Fruit fly (Drosophila melanogaster): ENCODE results near the gene gogo.

gogo gene

DNA sequence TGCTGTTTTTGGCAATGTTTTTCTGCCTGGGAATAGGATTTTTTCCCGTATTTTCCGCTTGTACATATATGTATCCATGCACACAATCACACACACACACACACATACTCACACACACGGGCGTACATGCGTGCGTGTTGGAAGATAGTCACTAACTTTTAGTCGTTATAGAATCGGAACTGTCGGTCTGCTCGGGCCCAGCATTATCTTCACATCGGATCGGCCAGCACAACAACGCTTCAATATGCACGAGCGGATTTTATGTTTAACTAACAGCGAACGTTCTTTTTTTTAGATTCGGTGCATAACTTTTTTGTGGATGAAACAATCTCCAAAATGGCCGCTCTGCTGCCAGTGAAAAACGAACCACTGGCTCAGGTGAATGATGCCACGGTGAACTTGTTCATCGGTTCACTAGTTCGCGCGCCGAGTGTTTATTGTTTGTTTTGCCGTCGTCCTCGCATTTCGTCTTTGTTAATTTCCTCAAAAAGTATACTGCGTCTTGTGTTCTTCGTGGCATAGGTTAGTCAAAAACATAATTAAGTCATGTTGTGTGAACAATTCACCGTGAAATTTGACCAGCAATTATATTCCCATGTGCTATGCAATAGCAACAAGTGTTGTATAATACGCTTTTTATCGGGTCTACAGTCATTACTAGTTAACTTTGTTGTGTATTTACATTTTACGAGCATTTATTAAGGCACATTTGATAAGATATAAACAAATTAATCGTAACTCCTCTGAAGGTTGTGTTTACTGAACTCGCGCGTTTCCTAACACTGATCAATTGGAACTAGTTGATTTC, 53.6 kb downstream of the gogo start, which contains the start of the genes CG6951 and CG17233:
TSS of gene CG6951 (plus strand) at position 105 of the 808 bp plus-strand sequence.
TSS of gene CG17233 (minus strand) at position 741 of the 808 bp plus-strand sequence.
- no peak for TF ChIP-seq rn (GFP tag; IDR thresholded peaks at IDR 0.05)
- TF ChIP-seq Pif1A (GFP tag; optimal IDR thresholded peaks at IDR 0.05) = no peak
- TF ChIP-seq D1 (tag; optimal IDR thresholded peaks at IDR 0.05) = no peak
- no peak for TF ChIP-seq Pif1B (GFP tag; optimal IDR thresholded peaks at IDR 0.05)
- TF ChIP-seq CG32121 (GFP tag; IDR thresholded peaks at IDR 0.05) = 0 out of 2 replicates have a peak, but pooled peaks have one; percentile 21
- peak; percentile 21 for TF ChIP-seq EcR (GFP tag; optimal IDR thresholded peaks at IDR 0.05)
- no peak for TF ChIP-seq CG34367 (tag; optimal IDR thresholded peaks at IDR 0.05)
- no peak for TF ChIP-seq CG15710 (tag; optimal IDR thresholded peaks at IDR 0.05)
- TF ChIP-seq CG4496 (GFP tag; IDR thresholded peaks at IDR 0.05) = 0 out of 3 replicates have a peak, but pooled peaks have one; percentile 7
- TF ChIP-seq CG9948 (tag; optimal IDR thresholded peaks at IDR 0.05) = no peak

DNA sequence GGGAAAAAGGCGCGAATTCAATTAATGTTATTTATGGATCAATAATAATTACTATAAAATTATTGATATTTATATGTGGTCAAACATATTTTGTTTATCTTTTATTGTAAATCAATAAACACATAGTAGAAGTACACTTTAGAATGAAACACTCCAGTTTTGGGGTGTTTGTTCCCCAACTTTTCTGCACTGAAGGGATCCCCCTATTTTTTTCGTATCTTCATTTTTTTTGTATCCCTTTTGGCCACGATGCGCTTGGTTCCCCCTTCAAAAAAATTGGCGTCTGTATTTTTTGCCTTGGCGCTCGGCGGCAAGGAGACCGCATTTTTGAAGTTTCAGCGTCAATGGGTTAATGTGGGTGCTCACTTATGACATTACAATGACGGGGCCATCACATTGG, 54.2 kb downstream of the gogo start, which contains the start of gene Clc:
TSS of gene Clc (plus strand) at position 301 of the 400 bp plus-strand sequence.
- TF ChIP-seq rn (GFP tag; IDR thresholded peaks at IDR 0.05) = no peak
- no peak for TF ChIP-seq CG32121 (GFP tag; IDR thresholded peaks at IDR 0.05)
- TF ChIP-seq CG8301 (tag; optimal IDR thresholded peaks at IDR 0.05) = no peak
- no peak for TF ChIP-seq fd96Ca (GFP tag; IDR thresholded peaks at IDR 0.05)
- TF ChIP-seq CG13204 (GFP tag; optimal IDR thresholded peaks at IDR 0.05) = no peak
- no peak for TF ChIP-seq EcR (GFP tag; optimal IDR thresholded peaks at IDR 0.05)
- TF ChIP-seq Pif1A (GFP tag; optimal IDR thresholded peaks at IDR 0.05) = no peak

DNA sequence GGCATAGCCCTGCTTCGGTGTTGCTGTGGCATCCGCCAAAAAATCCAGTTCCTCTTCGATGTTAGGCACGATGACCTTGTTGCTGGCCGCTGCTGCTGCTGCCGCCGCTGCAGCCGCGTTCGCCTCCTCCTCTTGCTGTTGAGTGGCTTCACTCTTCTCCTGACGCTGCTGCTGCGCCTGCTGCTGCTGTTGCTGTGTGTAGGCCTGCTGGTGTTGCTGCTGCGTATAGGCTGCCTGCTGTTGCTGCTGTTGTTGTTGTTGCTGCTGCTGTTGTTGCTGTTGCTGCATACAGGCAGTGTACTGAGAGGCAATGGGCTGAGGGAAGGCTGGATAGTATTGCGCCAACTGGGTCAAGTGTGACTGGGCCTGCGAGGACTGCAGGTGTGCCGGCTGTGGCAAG, 57.8 kb downstream of the gogo start:
- no peak for TF ChIP-seq Snoo (tag; optimal IDR thresholded peaks at IDR 0.05)
- TF ChIP-seq rn (GFP tag; IDR thresholded peaks at IDR 0.05) = no peak

DNA sequence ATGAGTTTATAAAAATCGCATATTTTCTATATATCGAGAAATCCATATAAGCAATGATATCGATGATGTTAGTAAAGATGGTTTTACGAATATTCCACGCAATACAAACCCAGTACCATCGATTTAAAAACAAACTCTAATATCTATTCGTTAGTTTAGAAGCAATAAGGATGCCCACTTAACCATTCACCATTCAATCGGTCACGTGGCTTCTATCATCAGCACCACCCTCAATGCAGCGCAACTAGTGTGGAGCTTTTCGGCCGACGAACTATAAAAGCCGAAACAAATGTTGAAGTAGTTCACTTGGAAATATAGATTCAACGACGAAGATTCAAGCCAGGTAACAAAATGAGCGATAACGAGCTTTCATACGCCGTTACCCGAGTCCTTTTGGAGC, 63.6 kb downstream of the gogo start, which contains the start of gene CG13813:
TSS of gene CG13813 (plus strand) at position 301 of the 400 bp plus-strand sequence.
- TF ChIP-seq gl (tag; optimal IDR thresholded peaks at IDR 0.05) (no peak), CG17806 (tag; optimal IDR thresholded peaks at IDR 0.05) (no peak), CG34367 (tag; optimal IDR thresholded peaks at IDR 0.05) (no peak)

DNA sequence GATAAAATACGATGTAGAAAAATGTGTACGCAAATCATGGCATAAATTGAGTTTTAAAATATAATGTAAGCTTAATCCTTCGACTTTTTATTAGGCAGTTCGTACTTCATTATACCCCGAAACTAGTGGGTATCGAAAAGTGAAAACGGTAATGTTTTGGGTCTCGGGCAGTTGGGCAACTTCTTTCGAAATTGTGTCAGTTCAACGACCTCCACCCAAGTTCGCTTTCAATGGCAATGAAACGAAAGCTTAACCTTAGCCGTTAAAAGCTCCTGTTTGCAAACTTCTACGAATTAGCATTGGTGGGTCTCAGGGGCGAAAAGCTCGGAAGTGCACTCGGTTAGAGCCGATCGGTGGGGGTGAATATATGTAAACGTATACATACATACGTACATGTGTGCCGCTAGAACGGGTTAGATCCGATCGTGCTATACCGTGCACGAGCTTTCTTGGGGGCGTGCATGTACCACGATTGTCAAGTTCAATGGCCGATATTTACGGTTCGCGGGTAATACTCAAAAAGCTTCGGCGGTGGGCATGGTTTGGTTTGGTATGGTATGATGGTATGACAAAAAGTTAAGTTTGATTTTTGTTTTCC, 64.7 kb downstream of the gogo start:
- TF ChIP-seq EcR (GFP tag; optimal IDR thresholded peaks at IDR 0.05) (peak; percentile 97), CG8301 (tag; optimal IDR thresholded peaks at IDR 0.05) (no peak)

DNA sequence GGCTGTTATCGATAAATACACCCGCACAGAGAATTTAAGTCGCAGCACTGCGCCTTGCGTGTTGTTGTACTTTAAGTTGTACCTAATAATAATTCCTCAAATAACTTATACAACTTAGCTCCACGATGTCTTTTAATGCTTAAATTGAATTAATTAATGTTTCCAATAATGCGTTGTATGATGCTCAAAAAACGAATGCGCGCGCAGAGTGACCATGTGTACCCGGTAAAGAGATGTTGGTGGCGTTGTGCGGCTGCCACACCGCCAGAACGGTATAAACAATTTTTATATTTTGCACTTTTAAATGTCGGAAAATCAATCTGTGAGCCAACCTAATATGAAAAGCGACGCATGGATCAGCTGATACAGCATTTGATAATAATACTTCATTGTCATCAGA, 68.8 kb downstream of the gogo start:
- TF ChIP-seq EcR (GFP tag; optimal IDR thresholded peaks at IDR 0.05) = no peak
- no peak for TF ChIP-seq CG8159 (tag; optimal IDR thresholded peaks at IDR 0.05)
- TF ChIP-seq CG34367 (tag; optimal IDR thresholded peaks at IDR 0.05) = no peak
- no peak for TF ChIP-seq CG4496 (GFP tag; IDR thresholded peaks at IDR 0.05)

DNA sequence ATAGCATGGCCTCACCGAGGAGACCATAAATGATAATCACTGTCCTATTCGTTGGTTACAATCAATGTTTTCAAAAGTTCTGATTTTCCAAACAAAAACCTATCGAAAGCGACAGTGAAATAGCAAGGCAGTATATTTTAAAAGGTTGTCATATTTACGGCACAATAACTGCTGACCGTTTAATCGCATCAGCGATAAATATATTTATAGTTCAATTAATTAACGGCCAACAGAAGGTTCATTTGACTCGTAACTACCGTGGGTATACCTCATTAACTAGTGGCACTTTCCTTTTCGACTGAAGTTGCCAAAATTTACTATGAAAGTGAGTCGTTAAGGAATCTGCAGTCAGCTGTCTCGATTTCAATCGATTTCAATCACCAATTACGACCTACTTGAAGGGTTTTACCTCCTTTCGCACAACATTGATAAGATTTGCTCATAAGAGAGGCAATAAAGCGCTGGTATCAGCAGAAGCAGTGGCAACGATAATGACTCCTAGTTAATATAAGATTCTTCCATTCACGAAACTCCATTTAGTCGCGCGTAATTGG, 71.5 kb downstream of the gogo start, which contains the start of gene CG17147:
TSS of gene CG17147 (plus strand) at position 535 of the 554 bp plus-strand sequence.
- TF ChIP-seq CG13204 (GFP tag; optimal IDR thresholded peaks at IDR 0.05) = no peak
- no peak for TF ChIP-seq Snoo (tag; optimal IDR thresholded peaks at IDR 0.05)
- TF ChIP-seq CG17806 (tag; optimal IDR thresholded peaks at IDR 0.05) = no peak
- TF ChIP-seq Ets98B (GFP tag; IDR thresholded peaks at IDR 0.05) = no peak
- no peak for TF ChIP-seq CG10348 (GFP tag; IDR thresholded peaks at IDR 0.05)
- TF ChIP-seq Pif1B (GFP tag; optimal IDR thresholded peaks at IDR 0.05) = no peak
- TF ChIP-seq EcR (GFP tag; optimal IDR thresholded peaks at IDR 0.05) = no peak
- no peak for TF ChIP-seq CG34367 (tag; optimal IDR thresholded peaks at IDR 0.05)
- no peak for TF ChIP-seq fd96Ca (GFP tag; IDR thresholded peaks at IDR 0.05)
- no peak for TF ChIP-seq CG8159 (tag; optimal IDR thresholded peaks at IDR 0.05)
- TF ChIP-seq rn (GFP tag; IDR thresholded peaks at IDR 0.05) = no peak
- no peak for TF ChIP-seq CG9948 (tag; optimal IDR thresholded peaks at IDR 0.05)
- no peak for TF ChIP-seq CG4496 (GFP tag; IDR thresholded peaks at IDR 0.05)
- TF ChIP-seq Pif1A (GFP tag; optimal IDR thresholded peaks at IDR 0.05) = no peak
- TF ChIP-seq CG8301 (tag; optimal IDR thresholded peaks at IDR 0.05) = no peak
- no peak for TF ChIP-seq CG12605 (GFP tag; IDR thresholded peaks at IDR 0.05)
- no peak for TF ChIP-seq CG32121 (GFP tag; IDR thresholded peaks at IDR 0.05)
- TF ChIP-seq D1 (tag; optimal IDR thresholded peaks at IDR 0.05) = no peak
- TF ChIP-seq gl (tag; optimal IDR thresholded peaks at IDR 0.05) = no peak

All from whole organism, pupa.